Worm (Caenorhabditis elegans) whole organism, L1 larva: ENCODE results near the gene F43G6.7.
A peak's percentile ranks its signal among the peaks of the same experiment; 100 is the strongest.

Experiments used
- C04F5.9 ChIP-seq: sonication (generic microtip); optimal IDR thresholded peaks from 2 replicates; lab custom pipeline; 2016; ENCODE audit warnings: missing genetic modification characterization, missing compliant biosample characterization
- C16A3.4 ChIP-seq: fragments of 150-350 bp; optimal IDR thresholded peaks from 2 replicates; lab custom pipeline; 2014; ENCODE audit warnings: missing biosample characterization, missing genetic modification characterization
- C34B4.2 ChIP-seq: sonication (generic microtip); optimal IDR thresholded peaks from 2 replicates; lab custom pipeline; 2017; ENCODE audit warnings: mild to moderate bottlenecking, missing genetic modification characterization, missing compliant biosample characterization
- F16B12.6 ChIP-seq: fragments of 150-350 bp; optimal IDR thresholded peaks from 2 replicates; lab custom pipeline; 2014; ENCODE audit warnings: missing biosample characterization, missing genetic modification characterization
- aha-1 ChIP-seq: fragments of 150-350 bp; optimal IDR thresholded peaks from 2 replicates; lab custom pipeline; 2014; ENCODE audit warnings: missing biosample characterization, missing genetic modification characterization
- alr-1 ChIP-seq: fragments of 200-800 bp; sonication (Bioruptor generic); optimal IDR thresholded peaks from 2 replicates; lab custom pipeline; 2018; ENCODE audit warnings: borderline replicate concordance, mild to moderate bottlenecking, missing genetic modification characterization, missing compliant biosample characterization
- aly-2 ChIP-seq: fragments of 150-350 bp; optimal IDR thresholded peaks from 2 replicates; lab custom pipeline; 2014; ENCODE audit warnings: missing biosample characterization, missing genetic modification characterization
- ama-1 ChIP-seq: fragments of 150-350 bp; optimal IDR thresholded peaks from 2 replicates; lab custom pipeline; 2014
- ceh-63 ChIP-seq: fragments of 200-800 bp; sonication (Bioruptor generic); optimal IDR thresholded peaks from 2 replicates; lab custom pipeline; 2018; ENCODE audit warnings: mild to moderate bottlenecking, missing genetic modification characterization, missing compliant biosample characterization
- ceh-8 ChIP-seq: fragments of 200-800 bp; sonication (Bioruptor generic); optimal IDR thresholded peaks from 2 replicates; lab custom pipeline; 2018; ENCODE audit warnings: mild to moderate bottlenecking, missing genetic modification characterization, moderate library complexity, missing compliant biosample characterization
- ceh-82 ChIP-seq, 3 experiments: fragments of 150-350 bp in 1 of 3; sonication (generic microtip) in 2 of 3; optimal IDR thresholded peaks; 2 replicates each; lab custom pipeline; 2014 to 2017; ENCODE audit warnings: missing biosample characterization in 3 of 3, missing genetic modification characterization in 3 of 3
- dpl-1 ChIP-seq, 3 experiments: fragments of 150-350 bp in 2 of 3; sonication (generic microtip) in 1 of 3; optimal IDR thresholded peaks; 2 replicates each; lab custom pipeline; 2014 to 2017; ENCODE audit warnings: missing biosample characterization in 3 of 3, missing genetic modification characterization in 3 of 3, missing genetic modification reagents in 3 of 3
- dsc-1 ChIP-seq: sonication (generic microtip); optimal IDR thresholded peaks from 2 replicates; lab custom pipeline; 2016; ENCODE audit warnings: mild to moderate bottlenecking, missing genetic modification characterization, missing compliant biosample characterization
- efl-1 ChIP-seq, 4 experiments: fragments of 150-350 bp; optimal IDR thresholded peaks in 3 of 4; peaks in 1 of 4; 1 replicate in 1 of 4; 2 replicates in 3 of 4; lab custom pipeline; 2014; ENCODE audit warnings: missing biosample characterization in 2 of 4, missing genetic modification characterization in 2 of 4, missing genetic modification reagents in 2 of 4
- efl-3 ChIP-seq: fragments of 200-800 bp; sonication (Bioruptor generic); optimal IDR thresholded peaks from 2 replicates; lab custom pipeline; 2018; ENCODE audit warnings: mild to moderate bottlenecking, missing genetic modification characterization, missing compliant biosample characterization
- egl-13 ChIP-seq: sonication (generic microtip); optimal IDR thresholded peaks from 2 replicates; lab custom pipeline; 2016; ENCODE audit warnings: missing genotype, missing genetic modification reagents, missing genetic modification characterization, missing compliant biosample characterization
- egl-27 ChIP-seq, 2 experiments: fragments of 150-350 bp in 1 of 2; sonication (generic microtip); optimal IDR thresholded peaks; 3 replicates each; lab custom pipeline; 2017 to 2018; ENCODE audit warnings: missing biosample characterization in 2 of 2, missing genetic modification characterization in 2 of 2, missing genetic modification reagents in 2 of 2
- elt-3 ChIP-seq, 6 experiments: fragments of 150-350 bp in 1 of 6; sonication (generic microtip); optimal IDR thresholded peaks; 2 replicates each; lab custom pipeline; 2017 to 2018; ENCODE audit warnings: missing biosample characterization in 6 of 6, missing genetic modification characterization in 6 of 6, inconsistent platforms in 1 of 6
- ets-5 ChIP-seq: fragments of 200-800 bp; sonication (Bioruptor generic); IDR thresholded peaks from 2 replicates; pipeline ENCODE4 v1.3.6; 2022; ENCODE audit warnings: missing genetic modification characterization, missing compliant biosample characterization
- fkh-10 ChIP-seq: sonication (generic microtip); optimal IDR thresholded peaks from 2 replicates; lab custom pipeline; 2017; ENCODE audit warnings: missing biosample characterization, missing genetic modification reagents, missing genetic modification characterization
- fkh-4 ChIP-seq: sonication (generic microtip); optimal IDR thresholded peaks from 2 replicates; lab custom pipeline; 2016; ENCODE audit warnings: missing compliant biosample characterization, missing genetic modification characterization, borderline replicate concordance
- fkh-8 ChIP-seq: sonication (generic microtip); optimal IDR thresholded peaks from 2 replicates; lab custom pipeline; 2016; ENCODE audit warnings: mild to moderate bottlenecking, missing genetic modification characterization, missing compliant biosample characterization
- grh-1 ChIP-seq: fragments of 200-800 bp; sonication (Bioruptor generic); IDR thresholded peaks from 2 replicates; pipeline ENCODE4 v1.3.6; 2022; ENCODE audit warnings: missing genetic modification reagents, missing genetic modification characterization, missing compliant biosample characterization
- hlh-17 ChIP-seq: fragments of 200-800 bp; sonication (Bioruptor generic); optimal IDR thresholded peaks from 2 replicates; lab custom pipeline; 2018; ENCODE audit warnings: missing genetic modification characterization, mild to moderate bottlenecking, missing compliant biosample characterization, moderate library complexity, borderline replicate concordance
- lin-13 ChIP-seq: fragments of 150-350 bp; optimal IDR thresholded peaks from 2 replicates; lab custom pipeline; 2014; ENCODE audit warnings: missing biosample characterization, missing genetic modification reagents, missing genetic modification characterization
- lin-14 ChIP-seq: fragments of 200-800 bp; sonication (Bioruptor generic); optimal IDR thresholded peaks from 2 replicates; lab custom pipeline; 2018; ENCODE audit warnings: mild to moderate bottlenecking, missing genetic modification characterization, moderate library complexity, missing compliant biosample characterization
- mab-9 ChIP-seq: fragments of 200-800 bp; sonication (Bioruptor generic); IDR thresholded peaks from 2 replicates; pipeline ENCODE4 v1.3.6; 2022; ENCODE audit warnings: missing genetic modification reagents, missing genetic modification characterization, missing compliant biosample characterization
- mdl-1 ChIP-seq, 2 experiments: fragments of 150-350 bp; optimal IDR thresholded peaks; 2 replicates each; lab custom pipeline; 2014 to 2017; ENCODE audit warnings: missing biosample characterization in 2 of 2, missing genetic modification characterization in 2 of 2, inconsistent platforms in 1 of 2
- nhr-11 ChIP-seq: fragments of 150-350 bp; optimal IDR thresholded peaks from 2 replicates; lab custom pipeline; 2014; ENCODE audit warnings: missing biosample characterization, missing genetic modification characterization
- nhr-12 ChIP-seq: sonication (generic microtip); optimal IDR thresholded peaks from 2 replicates; lab custom pipeline; 2017; ENCODE audit warnings: missing biosample characterization, missing genetic modification characterization
- nhr-19 ChIP-seq: fragments of 200-800 bp; sonication (Bioruptor generic); conservative IDR thresholded peaks from 2 replicates; pipeline ENCODE4 v1.3.6; 2022; ENCODE audit warnings: missing genetic modification characterization, missing compliant biosample characterization
- nhr-20 ChIP-seq: sonication (generic microtip); optimal IDR thresholded peaks from 2 replicates; lab custom pipeline; 2016; ENCODE audit warnings: mild to moderate bottlenecking, missing genetic modification characterization, missing compliant biosample characterization
- nhr-28 ChIP-seq: fragments of 150-350 bp; optimal IDR thresholded peaks from 2 replicates; lab custom pipeline; 2014; ENCODE audit warnings: missing biosample characterization, missing genetic modification characterization
- nhr-47 ChIP-seq: sonication (generic microtip); optimal IDR thresholded peaks from 2 replicates; lab custom pipeline; 2016; ENCODE audit warnings: mild to moderate bottlenecking, missing genetic modification characterization, moderate library complexity, missing compliant biosample characterization
- nhr-71 ChIP-seq: sonication (generic microtip); optimal IDR thresholded peaks from 2 replicates; lab custom pipeline; 2016; ENCODE audit warnings: mild to moderate bottlenecking, missing genetic modification characterization, moderate library complexity, missing compliant biosample characterization
- nhr-76 ChIP-seq: sonication (generic microtip); optimal IDR thresholded peaks from 2 replicates; lab custom pipeline; 2017; ENCODE audit warnings: missing biosample characterization, missing genetic modification characterization
- nhr-90 ChIP-seq: sonication (generic microtip); optimal IDR thresholded peaks from 2 replicates; lab custom pipeline; 2016; ENCODE audit warnings: mild to moderate bottlenecking, missing genetic modification characterization, missing compliant biosample characterization; ENCODE audit not compliant: poor library complexity
- pag-3 ChIP-seq: sonication (generic microtip); optimal IDR thresholded peaks from 2 replicates; lab custom pipeline; 2017; ENCODE audit warnings: missing genetic modification characterization, mild to moderate bottlenecking, missing compliant biosample characterization, antibody characterized with exemption, borderline replicate concordance; ENCODE audit not compliant: insufficient read depth
- rnt-1 ChIP-seq: sonication (generic microtip); optimal IDR thresholded peaks from 2 replicates; lab custom pipeline; 2016; ENCODE audit warnings: mild to moderate bottlenecking, missing genetic modification characterization, moderate library complexity, missing compliant biosample characterization
- snpc-4 ChIP-seq: fragments of 150-350 bp; optimal IDR thresholded peaks from 2 replicates; lab custom pipeline; 2014; ENCODE audit warnings: missing biosample characterization, missing genetic modification characterization
- snu-23 ChIP-seq: sonication (generic microtip); optimal IDR thresholded peaks from 2 replicates; lab custom pipeline; 2016; ENCODE audit warnings: missing genetic modification characterization, missing compliant biosample characterization
- sup-37 ChIP-seq: fragments of 200-800 bp; sonication (Bioruptor generic); optimal IDR thresholded peaks from 2 replicates; lab custom pipeline; 2018; ENCODE audit warnings: mild to moderate bottlenecking, missing genetic modification characterization, missing compliant biosample characterization
- tbx-2 ChIP-seq: sonication (generic microtip); optimal IDR thresholded peaks from 2 replicates; lab custom pipeline; 2016; ENCODE audit warnings: missing genetic modification characterization, missing compliant biosample characterization
- unc-130 ChIP-seq: fragments of 150-350 bp; optimal IDR thresholded peaks from 2 replicates; lab custom pipeline; 2017; ENCODE audit warnings: missing biosample characterization, missing genetic modification characterization, inconsistent platforms
- unc-62 ChIP-seq: fragments of 150-350 bp; optimal IDR thresholded peaks from 2 replicates; lab custom pipeline; 2014; ENCODE audit warnings: missing biosample characterization, missing genetic modification reagents, missing genetic modification characterization
- unc-86 ChIP-seq: sonication (generic microtip); optimal IDR thresholded peaks from 2 replicates; lab custom pipeline; 2016; ENCODE audit warnings: missing genetic modification characterization, missing compliant biosample characterization
- ztf-11 ChIP-seq, 2 experiments: sonication (generic microtip); optimal IDR thresholded peaks; 2 replicates each; lab custom pipeline; 2016 to 2017; ENCODE audit warnings: missing genetic modification characterization in 2 of 2, missing biosample characterization in 1 of 2, missing compliant biosample characterization in 1 of 2

Gene F43G6.7

ce11 chrII:11810436-11810835, at the start of gene F43G6.7:
F43G6.7 (plus strand) TSS chrII:11810790.
- TF ChIP-seq lin-14 (GFP tag; lab: Kevin White, UChicago) (no peak), elt-3 (tag; optimal IDR thresholded peaks at IDR 0.05; lab: Kevin White, UChicago) (no peak), ceh-8 (GFP tag; lab: Kevin White, UChicago) (no peak), efl-1 (optimal IDR thresholded peaks at IDR 0.05; lab: Kevin White, UChicago) (no peak), efl-1 (GFP tag; optimal IDR thresholded peaks at IDR 0.05 in 1 of 2; lab: Kevin White, UChicago) (no peak), rnt-1 (no peak), alr-1 (tag; lab: Kevin White, UChicago) (no peak), efl-3 (GFP tag; lab: Kevin White, UChicago) (no peak), sup-37 (no peak), unc-86 (tag; lab: Kevin White, UChicago) (no peak), egl-27 (tag; optimal IDR thresholded peaks at IDR 0.05; lab: Kevin White, UChicago) (no peak), nhr-12 (tag; lab: Kevin White, UChicago) (no peak), unc-62 (GFP tag; lab: Kevin White, UChicago) (no peak), nhr-19 (GFP tag; lab: Robert Waterston, UW) (no peak), ama-1 (lab: Kevin White, UChicago) (no peak)

DNA sequence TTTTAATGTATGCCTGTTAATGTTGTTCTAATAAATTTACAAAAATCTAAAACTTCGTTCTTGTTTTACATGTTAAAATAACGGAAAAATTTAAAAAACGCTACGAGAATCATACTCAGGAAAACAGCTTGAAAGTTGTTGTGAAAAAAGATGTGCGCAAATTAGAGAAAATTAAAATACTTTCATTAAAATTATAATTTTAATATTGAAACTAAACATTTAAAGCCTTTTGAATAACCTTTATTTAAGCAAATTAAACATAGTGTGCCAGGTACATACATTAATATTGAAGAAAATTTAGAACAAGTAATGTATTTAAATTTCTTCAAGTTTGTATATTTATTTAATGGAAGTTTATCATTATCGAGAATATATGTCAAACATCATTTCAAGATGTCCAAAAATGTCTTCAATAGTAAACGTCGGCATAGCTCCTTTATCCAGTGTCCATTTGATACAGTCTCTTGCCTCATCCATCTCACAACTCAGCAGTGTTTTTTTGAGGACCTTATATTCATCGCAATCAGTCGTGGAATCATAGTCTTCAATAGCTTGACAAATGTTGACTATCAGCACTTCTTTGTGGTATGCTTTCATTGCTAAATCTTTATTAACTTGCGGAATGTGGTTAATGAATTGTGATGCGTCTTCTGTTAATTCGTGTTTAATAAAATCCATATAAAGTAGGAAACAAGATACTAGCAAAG, 48.6 kb upstream of the F43G6.7 start:
- no peak for TF ChIP-seq fkh-4 (tag; lab: Kevin White, UChicago)
- peak; percentile 27 for TF ChIP-seq aha-1 (tag; lab: Kevin White, UChicago)
- no peak for TF ChIP-seq C34B4.2 (tag; lab: Kevin White, UChicago)
- TF ChIP-seq rnt-1: no peak
- no peak for TF ChIP-seq mdl-1 (tag; optimal IDR thresholded peaks at IDR 0.05; lab: Kevin White, UChicago)
- TF ChIP-seq nhr-47 (tag; lab: Kevin White, UChicago): no peak
- TF ChIP-seq lin-14 (GFP tag; lab: Kevin White, UChicago): no peak
- peak; percentile 80 for TF ChIP-seq fkh-8 (tag; lab: Kevin White, UChicago)
- TF ChIP-seq F16B12.6 (tag; lab: Kevin White, UChicago): peak; percentile 10
- peak; percentile 23 for TF ChIP-seq ceh-8 (GFP tag; lab: Kevin White, UChicago)
- TF ChIP-seq ztf-11 (tag; optimal IDR thresholded peaks at IDR 0.05; lab: Kevin White, UChicago): no peak
- no peak for TF ChIP-seq fkh-10 (GFP tag; lab: Kevin White, UChicago)
- TF ChIP-seq pag-3 (tag; lab: Kevin White, UChicago): no peak
- no peak for TF ChIP-seq ets-5 (GFP tag; lab: Robert Waterston, UW)
- no peak for TF ChIP-seq alr-1 (tag; lab: Kevin White, UChicago)
- TF ChIP-seq ceh-63: no peak
- peak; percentile 55 for TF ChIP-seq snu-23 (GFP tag; lab: Kevin White, UChicago)
- peak; percentile 44 for TF ChIP-seq lin-13 (GFP tag; lab: Kevin White, UChicago)
- TF ChIP-seq nhr-20 (tag; lab: Kevin White, UChicago): peak; percentile 57
- TF ChIP-seq elt-3 (tag; optimal IDR thresholded peaks at IDR 0.05; lab: Kevin White, UChicago): peak in 1 of 6 experiments; percentile 65
- TF ChIP-seq ama-1 (lab: Kevin White, UChicago): peak; percentile 98
- TF ChIP-seq nhr-90 (tag; lab: Kevin White, UChicago): peak; percentile 26
- no peak for TF ChIP-seq nhr-76 (tag; lab: Kevin White, UChicago)
- TF ChIP-seq mab-9 (GFP tag; lab: Robert Waterston, UW): peak; percentile 68
- no peak for TF ChIP-seq tbx-2
- TF ChIP-seq egl-13 (tag; lab: Kevin White, UChicago): peak; percentile 41
- peak; percentile 98 for TF ChIP-seq aly-2 (tag; lab: Kevin White, UChicago)
- no peak for TF ChIP-seq C04F5.9
- peak; percentile 66 for TF ChIP-seq nhr-71 (tag; lab: Kevin White, UChicago)
- peak; percentile 63 for TF ChIP-seq snpc-4
- TF ChIP-seq grh-1: no peak
- TF ChIP-seq dsc-1 (tag; lab: Kevin White, UChicago): no peak
- no peak for TF ChIP-seq nhr-28 (tag; lab: Kevin White, UChicago)
- peak in 2 of 3 experiments; percentile 29 to 46 for TF ChIP-seq dpl-1 (GFP tag; optimal IDR thresholded peaks at IDR 0.05; lab: Kevin White, UChicago)
- TF ChIP-seq ceh-82 (tag; optimal IDR thresholded peaks at IDR 0.05; lab: Kevin White, UChicago): no peak
- no peak for TF ChIP-seq nhr-11 (tag; lab: Kevin White, UChicago)
- TF ChIP-seq hlh-17: no peak
- TF ChIP-seq C16A3.4 (tag; lab: Kevin White, UChicago): peak; percentile 19
- no peak for TF ChIP-seq unc-130 (tag; lab: Kevin White, UChicago)
- TF ChIP-seq efl-3 (GFP tag; lab: Kevin White, UChicago): no peak
